Worm (Caenorhabditis elegans) whole organism, young adult: ENCODE measurements around the gene nhr-205.

Experiments used
- B0019.2 ChIP-seq: fragments of 200-800 bp; sonication (Bioruptor generic); conservative IDR thresholded peaks from 2 replicates; pipeline ENCODE4 v1.3.6; 2022; ENCODE audit warnings: missing genetic modification reagents, missing genetic modification characterization, missing compliant biosample characterization
- F55B11.4 ChIP-seq: sonication (generic microtip); optimal IDR thresholded peaks from 2 replicates; lab custom pipeline; 2016; ENCODE audit warnings: missing compliant biosample characterization, missing genetic modification characterization, borderline replicate concordance; ENCODE audit not compliant: insufficient read depth
- F57A8.1 ChIP-seq: fragments of 200-800 bp; sonication (Bioruptor generic); optimal IDR thresholded peaks from 2 replicates; lab custom pipeline; 2018; ENCODE audit warnings: mild to moderate bottlenecking, missing genetic modification characterization, moderate library complexity, missing compliant biosample characterization
- ama-1 ChIP-seq, 3 experiments: fragments of 150-350 bp in 1 of 3; sonication (generic microtip) in 2 of 3; optimal IDR thresholded peaks; 2 replicates each; lab custom pipeline; 2014 to 2018; ENCODE audit warnings: missing biosample characterization in 2 of 3, missing genetic modification characterization in 2 of 3, missing genetic modification reagents in 2 of 3
- dpl-1 ChIP-seq: fragments of 150-350 bp; optimal IDR thresholded peaks from 2 replicates; lab custom pipeline; 2014; ENCODE audit warnings: missing biosample characterization, missing genetic modification reagents, missing genetic modification characterization
- mcd-1 ChIP-seq: fragments of 200-800 bp; sonication (Bioruptor generic); IDR thresholded peaks from 2 replicates; pipeline ENCODE4 v1.3.6; 2022; ENCODE audit warnings: missing genetic modification reagents, missing genetic modification characterization, missing compliant biosample characterization
- nhr-179 ChIP-seq: sonication (generic microtip); optimal IDR thresholded peaks from 2 replicates; lab custom pipeline; 2016; ENCODE audit warnings: mild to moderate bottlenecking, missing genetic modification characterization, missing compliant biosample characterization

DNA sequence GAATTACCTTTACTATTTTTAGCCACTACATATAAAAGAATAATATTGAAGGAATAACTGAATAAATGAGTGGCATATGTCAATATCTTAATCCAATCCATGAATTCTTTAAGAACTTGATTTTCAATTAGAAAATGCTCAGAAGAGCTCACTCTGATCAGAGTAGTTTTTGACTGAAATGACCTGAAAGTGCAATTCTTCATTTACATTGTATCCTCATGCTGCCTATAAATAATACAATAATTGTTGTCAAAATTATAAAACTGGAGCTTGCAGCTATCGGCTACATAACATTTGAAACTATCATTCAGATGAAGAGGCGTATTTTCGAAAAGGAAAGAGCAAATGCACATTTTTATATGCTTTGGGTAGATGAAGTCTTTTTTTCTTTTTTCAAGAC lies 41.1 kb upstream of the nhr-205 start, which contains the start of gene srxa-19:
- TF ChIP-seq ama-1 (optimal IDR thresholded peaks at IDR 0.05; lab: Kevin White, UChicago) (no peak), ama-1 (GFP tag; optimal IDR thresholded peaks at IDR 0.05; lab: Kevin White, UChicago) (no peak), B0019.2 (GFP tag; lab: Robert Waterston, UW) (no peak), F55B11.4 (no peak), mcd-1 (GFP tag; lab: Robert Waterston, UW) (no peak), nhr-179 (tag; lab: Kevin White, UChicago) (no peak), F57A8.1 (no peak), dpl-1 (GFP tag; lab: Kevin White, UChicago) (no peak)
